Worm (Caenorhabditis elegans) whole organism, L4/young adult: Measurements from ENCODE around the gene ZK1240.3.

Source experiments
- W03F9.2 ChIP-seq: fragments of 150-350 bp; optimal IDR thresholded peaks from 2 replicates; lab custom pipeline; 2014; ENCODE audit warnings: missing biosample characterization, missing genetic modification characterization
- dao-5 ChIP-seq: sonication (generic microtip); optimal IDR thresholded peaks from 2 replicates; lab custom pipeline; 2016; ENCODE audit warnings: missing genotype, missing genetic modification characterization, moderate library complexity, missing compliant biosample characterization
- him-1 ChIP-seq: sonication (generic microtip); optimal IDR thresholded peaks from 2 replicates; lab custom pipeline; 2016; ENCODE audit warnings: missing genotype, missing genetic modification reagents, missing genetic modification characterization, missing compliant biosample characterization

ce11 chrII:2279263-2279662 lies 40.9 kb upstream of the ZK1240.3 start, which contains the start of gene K09F6.6:
- TF ChIP-seq dao-5 (tag; lab: Kevin White, UChicago): no peak
- no peak for TF ChIP-seq W03F9.2 (tag; lab: Kevin White, UChicago)
- TF ChIP-seq him-1 (tag; lab: Kevin White, UChicago): no peak
